Fruit fly (Drosophila melanogaster) whole organism, embryonic: ENCODE results near the gene CG8543.
A peak's percentile ranks its signal among the peaks of the same experiment; 100 is the strongest.

Source experiments
- Bgb ChIP-seq: fragments of 200-800 bp; sonication (Bioruptor generic); IDR thresholded peaks from 2 replicates; pipeline ENCODE4 v1.3.6; 2022; ENCODE audit warnings: missing biosample characterization, missing genetic modification characterization; ENCODE audit not compliant: partially characterized antibody
- CG1024 ChIP-seq: fragments of 200-800 bp; sonication (Bioruptor generic); IDR thresholded peaks from 2 replicates; pipeline ENCODE4 v1.3.6; 2022; ENCODE audit warnings: missing biosample characterization, missing genetic modification characterization
- CG10267 ChIP-seq: fragments of 200-800 bp; sonication (Bioruptor generic); optimal IDR thresholded peaks from 2 replicates; lab custom pipeline; 2018; ENCODE audit warnings: missing biosample characterization, mild to moderate bottlenecking, missing genetic modification characterization, moderate library complexity
- CG10959 ChIP-seq: fragments of 200-800 bp; sonication (Bioruptor generic); IDR thresholded peaks from 2 replicates; pipeline ENCODE4 v1.3.6; 2022; ENCODE audit warnings: missing biosample characterization, missing genetic modification characterization
- CG10979 ChIP-seq: fragments of 200-800 bp; sonication (Bioruptor generic); optimal IDR thresholded peaks from 2 replicates; lab custom pipeline; 2018; ENCODE audit warnings: missing biosample characterization, mild to moderate bottlenecking, missing genetic modification characterization, moderate library complexity
- CG11695 ChIP-seq: fragments of 200-800 bp; sonication (Bioruptor generic); IDR thresholded peaks from 3 replicates; pipeline ENCODE4 v1.3.6; 2022; ENCODE audit warnings: missing biosample characterization, missing genetic modification characterization
- CG12071 ChIP-seq: fragments of 200-800 bp; sonication (Bioruptor generic); optimal IDR thresholded peaks from 3 replicates; lab custom pipeline; 2018; ENCODE audit warnings: missing biosample characterization, mild to moderate bottlenecking, missing genetic modification characterization
- CG13287 ChIP-seq: fragments of 200-800 bp; sonication (Bioruptor generic); IDR thresholded peaks from 2 replicates; pipeline ENCODE4 v1.3.6; 2022; ENCODE audit warnings: missing biosample characterization, missing genetic modification characterization; ENCODE audit not compliant: partially characterized antibody
- CG13624 ChIP-seq: fragments of 200-800 bp; sonication (Bioruptor generic); optimal IDR thresholded peaks from 2 replicates; lab custom pipeline; 2016; ENCODE audit warnings: missing biosample characterization, missing genetic modification characterization
- CG14441 ChIP-seq: fragments of 200-800 bp; sonication (Bioruptor generic); IDR thresholded peaks from 2 replicates; pipeline ENCODE4 v1.3.6; 2022; ENCODE audit warnings: missing biosample characterization, missing genetic modification characterization
- CG16813 ChIP-seq: fragments of 200-800 bp; sonication (Bioruptor generic); IDR thresholded peaks from 3 replicates; pipeline ENCODE4 v1.3.6; 2022; ENCODE audit warnings: missing biosample characterization, missing genetic modification characterization; ENCODE audit not compliant: partially characterized antibody
- CG17385 ChIP-seq: fragments of 200-800 bp; sonication (Bioruptor generic); optimal IDR thresholded peaks from 3 replicates; lab custom pipeline; 2018; ENCODE audit warnings: missing biosample characterization, mild to moderate bottlenecking, missing genetic modification characterization
- CG2889 ChIP-seq: fragments of 200-800 bp; sonication (Bioruptor generic); IDR thresholded peaks from 3 replicates; pipeline ENCODE4 v1.3.6; 2022; ENCODE audit warnings: missing biosample characterization, missing genetic modification characterization
- CG30020 ChIP-seq: fragments of 200-800 bp; optimal IDR thresholded peaks from 2 replicates; lab custom pipeline; 2019; ENCODE audit warnings: missing biosample characterization, mild to moderate bottlenecking, missing genetic modification characterization, moderate library complexity
- CG30403 ChIP-seq: fragments of 200-800 bp; sonication (Bioruptor generic); optimal IDR thresholded peaks from 3 replicates; lab custom pipeline; 2016; ENCODE audit warnings: missing biosample characterization, missing genetic modification characterization
- CG3281 ChIP-seq: fragments of 200-800 bp; sonication (Bioruptor generic); optimal IDR thresholded peaks from 3 replicates; lab custom pipeline; 2017; ENCODE audit warnings: missing biosample characterization, mild to moderate bottlenecking, missing genetic modification characterization
- CG4854 ChIP-seq: fragments of 200-800 bp; sonication (Bioruptor generic); optimal IDR thresholded peaks from 2 replicates; lab custom pipeline; 2016; ENCODE audit warnings: missing biosample characterization, missing genetic modification characterization, inconsistent platforms
- CG7372 ChIP-seq: fragments of 200-800 bp; sonication (Bioruptor generic); IDR thresholded peaks from 2 replicates; pipeline ENCODE4 v1.3.6; 2022; ENCODE audit warnings: missing biosample characterization, missing genetic modification characterization
- CG7839 ChIP-seq: fragments of 200-800 bp; sonication (Bioruptor generic); optimal IDR thresholded peaks from 3 replicates; lab custom pipeline; 2018; ENCODE audit warnings: missing biosample characterization, mild to moderate bottlenecking, missing genetic modification characterization, moderate library complexity
- CG7963 ChIP-seq: fragments of 200-800 bp; sonication (Bioruptor generic); IDR thresholded peaks from 3 replicates; pipeline ENCODE4 v1.3.6; 2022; ENCODE audit warnings: missing biosample characterization, missing genetic modification characterization; ENCODE audit not compliant: partially characterized antibody
- CG7987 ChIP-seq: fragments of 200-800 bp; sonication (Bioruptor generic); optimal IDR thresholded peaks from 2 replicates; lab custom pipeline; 2018; ENCODE audit warnings: missing biosample characterization, mild to moderate bottlenecking, missing genetic modification characterization, moderate library complexity
- Dad ChIP-seq: fragments of 200-800 bp; sonication (Bioruptor generic); optimal IDR thresholded peaks from 3 replicates; lab custom pipeline; 2016; ENCODE audit warnings: missing biosample characterization, missing genetic modification characterization
- Drgx ChIP-seq: fragments of 200-800 bp; sonication (Bioruptor generic); IDR thresholded peaks from 2 replicates; pipeline ENCODE4 v1.3.6; 2022; ENCODE audit warnings: missing biosample characterization, missing genetic modification characterization
- MTF-1 ChIP-seq: fragments of 200-800 bp; sonication (Bioruptor generic); optimal IDR thresholded peaks from 2 replicates; lab custom pipeline; 2018; ENCODE audit warnings: missing biosample characterization, mild to moderate bottlenecking, missing genetic modification characterization, borderline replicate concordance
- NC2α ChIP-seq: fragments of 200-800 bp; sonication (Bioruptor generic); optimal IDR thresholded peaks from 2 replicates; lab custom pipeline; 2016; ENCODE audit warnings: missing biosample characterization, missing genetic modification characterization
- Oaz ChIP-seq: fragments of 200-800 bp; sonication (Bioruptor generic); IDR thresholded peaks from 2 replicates; pipeline ENCODE4 v1.3.6; 2022; ENCODE audit warnings: missing biosample characterization, missing genetic modification characterization
- Pdp1 ChIP-seq, 2 experiments: fragments of 200-800 bp; sonication (Bioruptor generic); optimal IDR thresholded peaks; 3 replicates each; lab custom pipeline; 2016; ENCODE audit warnings: missing biosample characterization in 2 of 2, missing genetic modification characterization in 2 of 2, mild to moderate bottlenecking in 1 of 2, moderate library complexity in 1 of 2
- Tbp ChIP-seq: fragments of >200 bp; optimal IDR thresholded peaks from 2 replicates; lab custom pipeline; 2018; ENCODE audit warnings: missing biosample characterization, missing genetic modification characterization
- Trl ChIP-seq, 3 experiments: fragments of >200 bp in 2 of 3; fragments of 200-800 bp in 1 of 3; sonication (Bioruptor generic) in 1 of 3; optimal IDR thresholded peaks; 2 replicates in 1 of 3; 3 replicates in 2 of 3; lab custom pipeline; 2016 to 2017; ENCODE audit warnings: missing biosample characterization in 1 of 3, missing genetic modification characterization in 1 of 3
- ac ChIP-seq: fragments of 200-800 bp; sonication (Bioruptor generic); optimal IDR thresholded peaks from 3 replicates; lab custom pipeline; 2017; ENCODE audit warnings: missing biosample characterization, mild to moderate bottlenecking, missing genetic modification characterization
- ara ChIP-seq: fragments of 200-800 bp; sonication (Bioruptor generic); IDR thresholded peaks from 2 replicates; pipeline ENCODE4 v1.3.6; 2022; ENCODE audit warnings: missing biosample characterization, missing genetic modification characterization
- ato ChIP-seq: fragments of 200-800 bp; sonication (Bioruptor generic); IDR thresholded peaks from 2 replicates; pipeline ENCODE4 v1.3.6; 2022; ENCODE audit warnings: missing biosample characterization, missing genetic modification characterization; ENCODE audit not compliant: partially characterized antibody
- cad ChIP-seq: fragments of >200 bp; optimal IDR thresholded peaks from 2 replicates; lab custom pipeline; 2017; ENCODE audit warnings: missing biosample characterization, missing genetic modification characterization
- cato ChIP-seq: fragments of 200-800 bp; sonication (Bioruptor generic); optimal IDR thresholded peaks from 2 replicates; lab custom pipeline; 2016; ENCODE audit warnings: missing biosample characterization, missing genetic modification characterization, borderline replicate concordance
- chm ChIP-seq: fragments of 200-800 bp; sonication (Bioruptor generic); IDR thresholded peaks from 2 replicates; pipeline ENCODE4 v1.3.6; 2022; ENCODE audit warnings: missing biosample characterization, missing genetic modification characterization
- dan ChIP-seq: fragments of 200-800 bp; sonication (Bioruptor generic); IDR thresholded peaks from 2 replicates; pipeline ENCODE4 v1.3.6; 2022; ENCODE audit warnings: missing biosample characterization, missing genetic modification characterization
- dati ChIP-seq: fragments of 200-800 bp; sonication (Bioruptor generic); IDR thresholded peaks from 2 replicates; pipeline ENCODE4 v1.3.6; 2022; ENCODE audit warnings: missing biosample characterization, missing genetic modification characterization
- en ChIP-seq: fragments of 200-800 bp; sonication (Bioruptor generic); optimal IDR thresholded peaks from 2 replicates; lab custom pipeline; 2016; ENCODE audit warnings: missing biosample characterization, missing genetic modification characterization
- eyg ChIP-seq: fragments of 200-800 bp; sonication (Bioruptor generic); optimal IDR thresholded peaks from 3 replicates; lab custom pipeline; 2016; ENCODE audit warnings: missing biosample characterization, missing genetic modification characterization
- fd102C ChIP-seq: fragments of 200-800 bp; sonication (Bioruptor generic); optimal IDR thresholded peaks from 2 replicates; lab custom pipeline; 2018; ENCODE audit warnings: missing biosample characterization, mild to moderate bottlenecking, missing genetic modification characterization, moderate library complexity
- gro ChIP-seq: fragments of 200-800 bp; sonication (Bioruptor generic); optimal IDR thresholded peaks from 2 replicates; lab custom pipeline; 2016; ENCODE audit warnings: missing biosample characterization, missing genetic modification characterization
- lilli ChIP-seq: fragments of 200-800 bp; sonication (Bioruptor generic); optimal IDR thresholded peaks from 3 replicates; lab custom pipeline; 2016; ENCODE audit warnings: missing biosample characterization, missing genetic modification characterization
- lola ChIP-seq, 3 experiments: fragments of >200 bp in 2 of 3; fragments of 200-800 bp in 1 of 3; sonication (Bioruptor generic) in 1 of 3; optimal IDR thresholded peaks; 2 replicates each; lab custom pipeline; 2017 to 2019; ENCODE audit warnings: missing biosample characterization in 3 of 3, missing genetic modification characterization in 3 of 3, mild to moderate bottlenecking in 1 of 3, moderate library complexity in 1 of 3
- phol ChIP-seq: fragments of 200-800 bp; sonication (Bioruptor generic); optimal IDR thresholded peaks from 3 replicates; lab custom pipeline; 2018; ENCODE audit warnings: missing biosample characterization, mild to moderate bottlenecking, missing genetic modification characterization, moderate library complexity
- pzg ChIP-seq: fragments of 200-800 bp; sonication (Bioruptor generic); optimal IDR thresholded peaks from 3 replicates; lab custom pipeline; 2018; ENCODE audit warnings: missing biosample characterization, mild to moderate bottlenecking, missing genetic modification characterization, moderate library complexity
- schlank ChIP-seq: fragments of 200-800 bp; sonication (Bioruptor generic); optimal IDR thresholded peaks from 2 replicates; lab custom pipeline; 2018; ENCODE audit warnings: missing biosample characterization, mild to moderate bottlenecking, missing genetic modification characterization
- zf30C ChIP-seq: fragments of 200-800 bp; sonication (Bioruptor generic); optimal IDR thresholded peaks from 3 replicates; lab custom pipeline; 2018; ENCODE audit warnings: missing biosample characterization, mild to moderate bottlenecking, missing genetic modification characterization

Gene CG8543

dm6 chr3L:7510414-7511384 lies 40.6 kb upstream of the CG8543 start, which contains the start of gene CG7546 (continued):
- TF ChIP-seq ato (no peak), fd102C (GFP tag; lab: Kevin White, UChicago) (no peak), CG10959 (GFP tag; lab: Robert Waterston, UW) (no peak), Oaz (no peak), Drgx (GFP tag; lab: Robert Waterston, UW) (no peak), Trl (optimal IDR thresholded peaks at IDR 0.05; lab: Kevin White, UChicago) (no peak), Trl (GFP tag; optimal IDR thresholded peaks at IDR 0.05; lab: Kevin White, UChicago) (no peak), cad (GFP tag; lab: Kevin White, UChicago) (no peak), lola (GFP tag; optimal IDR thresholded peaks at IDR 0.05; lab: Kevin White, UChicago) (peak in 1 of 3 experiments; percentile 65), CG30020 (no peak), CG7987 (GFP tag; lab: Kevin White, UChicago) (no peak), Bgb (GFP tag; lab: Robert Waterston, UW) (no peak), CG17385 (GFP tag; lab: Kevin White, UChicago) (peak; percentile 10), CG13287 (GFP tag; lab: Robert Waterston, UW) (peak; percentile 27; the same call in 1 of the 2 replicates), CG10979 (tag; lab: Kevin White, UChicago) (no peak), dan (GFP tag; lab: Robert Waterston, UW) (no peak), eyg (no peak), CG7963 (no peak), CG4854 (GFP tag; lab: Kevin White, UChicago) (no peak), gro (GFP tag; lab: Kevin White, UChicago) (no peak), ac (GFP tag; lab: Kevin White, UChicago) (no peak), pzg (GFP tag; lab: Kevin White, UChicago) (peak; percentile 68), NC2α (GFP tag; lab: Kevin White, UChicago) (no peak), phol (tag; lab: Kevin White, UChicago) (peak; percentile 91), ara (GFP tag; lab: Robert Waterston, UW) (no peak), CG16813 (GFP tag; lab: Robert Waterston, UW) (no peak), Dad (GFP tag; lab: Kevin White, UChicago) (no peak), MTF-1 (no peak), lilli (GFP tag; lab: Kevin White, UChicago) (peak; percentile 31), Tbp (GFP tag; lab: Kevin White, UChicago) (no peak), CG3281 (GFP tag; lab: Kevin White, UChicago) (peak; percentile 28), CG13624 (GFP tag; lab: Kevin White, UChicago) (no peak), CG14441 (peak; percentile 44; the same call in 1 of the 2 replicates), dati (no peak), cato (no peak), schlank (tag; lab: Kevin White, UChicago) (no peak), CG7839 (tag; lab: Kevin White, UChicago) (peak; percentile 50), CG11695 (GFP tag; lab: Robert Waterston, UW) (no peak), chm (GFP tag; lab: Robert Waterston, UW) (no peak), CG12071 (GFP tag; lab: Kevin White, UChicago) (no peak), zf30C (GFP tag; lab: Kevin White, UChicago) (peak; percentile 38), CG7372 (GFP tag; lab: Robert Waterston, UW) (0 out of 2 replicates have a peak, but pooled peaks have one; percentile 9), CG2889 (no peak), en (GFP tag; lab: Kevin White, UChicago) (no peak), Pdp1 (GFP tag; optimal IDR thresholded peaks at IDR 0.05; lab: Kevin White, UChicago) (peak in 1 of 2 experiments; percentile 21), CG10267 (tag; lab: Kevin White, UChicago) (peak; percentile 61), CG1024 (GFP tag; lab: Robert Waterston, UW) (no peak), CG30403 (peak; percentile 67)
